Fruit fly (Drosophila melanogaster): ENCODE results near the gene schlank.

Gene schlank

DNA sequence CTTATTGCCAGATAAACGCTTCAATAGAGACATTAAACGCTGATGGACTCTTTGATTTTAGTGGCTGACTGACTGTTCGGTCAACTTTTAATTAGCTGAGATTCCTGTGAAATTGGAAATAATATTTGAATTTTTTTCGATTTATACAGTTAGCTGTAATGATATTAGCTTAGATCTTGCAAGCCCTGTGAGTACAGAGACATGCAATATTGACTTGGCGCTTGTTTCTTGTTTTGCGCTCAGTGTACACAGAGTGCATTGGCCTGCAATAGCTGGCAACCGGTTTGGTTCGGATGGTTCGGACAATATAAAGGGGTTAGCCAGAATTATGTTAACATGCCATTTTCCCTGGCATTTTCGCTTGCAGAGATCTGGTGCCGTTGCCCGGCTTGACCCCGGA, 38.3 kb upstream of the schlank start (continued):
- TF ChIP-seq Sox14 (GFP tag; optimal IDR thresholded peaks at IDR 0.05) = peak; percentile 12
- no peak for TF ChIP-seq CG8319 (GFP tag; optimal IDR thresholded peaks at IDR 0.05)
- TF ChIP-seq CG7368 (GFP tag; optimal IDR thresholded peaks at IDR 0.05) = no peak
- TF ChIP-seq Eip75B (GFP tag; optimal IDR thresholded peaks at IDR 0.05) = peak; percentile 42
- no peak for TF ChIP-seq CG11762 (GFP tag; optimal IDR thresholded peaks at IDR 0.05; ENCODE audit: insufficient read depth)
- TF ChIP-seq esn (GFP tag; optimal IDR thresholded peaks at IDR 0.05) = peak; percentile 65
- TF ChIP-seq CG6792 (GFP tag; optimal IDR thresholded peaks at IDR 0.05) = peak; percentile 25
- peak; percentile 36 for TF ChIP-seq net (GFP tag; optimal IDR thresholded peaks at IDR 0.05)
- 0 out of 3 replicates have a peak, but pooled peaks have one; percentile 9 for TF ChIP-seq eg (GFP tag; IDR thresholded peaks at IDR 0.05)
- TF ChIP-seq cyc (GFP tag; optimal IDR thresholded peaks at IDR 0.05) = peak; percentile 38
- peak; percentile 51 for TF ChIP-seq Lpt (GFP tag; optimal IDR thresholded peaks at IDR 0.05)
- TF ChIP-seq CG11902 (GFP tag; optimal IDR thresholded peaks at IDR 0.05) = peak; percentile 3
- peak; percentile 52 for TF ChIP-seq topi (GFP tag; optimal IDR thresholded peaks at IDR 0.05)
- TF ChIP-seq CG11294 (GFP tag; IDR thresholded peaks at IDR 0.05) = no peak
- TF ChIP-seq Eip93F (GFP tag; optimal IDR thresholded peaks at IDR 0.05) = no peak
- no peak for TF ChIP-seq CG9139 (GFP tag; optimal IDR thresholded peaks at IDR 0.05)
- TF ChIP-seq CG16779 (tag; optimal IDR thresholded peaks at IDR 0.05) = no peak
- no peak for TF ChIP-seq Hr38 (GFP tag; optimal IDR thresholded peaks at IDR 0.05)
- peak; percentile 13 for TF ChIP-seq Ets21C (GFP tag; optimal IDR thresholded peaks at IDR 0.05)
- TF ChIP-seq vri (GFP tag; optimal IDR thresholded peaks at IDR 0.05) = peak; percentile 34
- peak; percentile 84 for TF ChIP-seq Eip78C (GFP tag)
- TF ChIP-seq CG32006 (GFP tag; optimal IDR thresholded peaks at IDR 0.05) = peak; percentile 37
- peak; percentile 22 for TF ChIP-seq Sox102F (GFP tag; optimal IDR thresholded peaks at IDR 0.05)
- peak; percentile 26; the same call in 1 of the 3 replicates for TF ChIP-seq CG6163 (GFP tag; IDR thresholded peaks at IDR 0.05)
- peak; percentile 70 for TF ChIP-seq svp (GFP tag)
- peak; percentile 49 for TF ChIP-seq pdm3 (GFP tag; optimal IDR thresholded peaks at IDR 0.05)

DNA sequence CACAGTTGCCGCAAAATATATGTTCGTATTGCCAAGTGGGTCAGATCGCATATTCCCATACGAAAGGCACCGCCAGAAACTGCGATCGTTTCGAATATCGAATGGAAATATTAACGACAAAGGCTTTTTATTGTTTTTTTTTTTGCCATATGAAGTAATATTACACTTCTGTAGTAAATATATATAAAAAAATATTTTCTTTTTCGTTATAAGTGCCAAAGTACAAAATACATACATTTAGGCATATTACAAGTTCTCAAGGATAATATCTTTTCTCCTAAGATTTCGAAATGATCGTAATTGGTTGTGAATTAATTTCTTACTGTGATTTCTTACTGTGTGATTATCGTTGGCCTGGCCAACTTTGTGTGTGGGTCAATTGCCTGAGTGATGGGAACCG, 37.2 kb upstream of the schlank start:
- TF ChIP-seq CG6792 (GFP tag; optimal IDR thresholded peaks at IDR 0.05) (peak; percentile 30), Eip78C (GFP tag) (peak; percentile 80), CG34406 (GFP tag; optimal IDR thresholded peaks at IDR 0.05) (peak; percentile 31), CG15336 (GFP tag; IDR thresholded peaks at IDR 0.05) (peak; percentile 57), CG8632 (GFP tag; optimal IDR thresholded peaks at IDR 0.05) (peak; percentile 41), CG4318 (GFP tag; optimal IDR thresholded peaks at IDR 0.05) (no peak), CG8119 (GFP tag; IDR thresholded peaks at IDR 0.05) (peak; percentile 60; the same call in 1 of the 3 replicates), CG10669 (GFP tag; optimal IDR thresholded peaks at IDR 0.05) (no peak), eg (GFP tag; IDR thresholded peaks at IDR 0.05) (peak; percentile 26; the same call in 1 of the 3 replicates), dac (GFP tag; optimal IDR thresholded peaks at IDR 0.05) (no peak), CG10631 (GFP tag; optimal IDR thresholded peaks at IDR 0.05) (peak; percentile 44), fd85E (GFP tag; optimal IDR thresholded peaks at IDR 0.05) (no peak), CG32006 (GFP tag; optimal IDR thresholded peaks at IDR 0.05) (peak; percentile 38), CG11902 (GFP tag; optimal IDR thresholded peaks at IDR 0.05) (no peak), OdsH (GFP tag; optimal IDR thresholded peaks at IDR 0.05) (peak; percentile 11), Blimp-1 (GFP tag; optimal IDR thresholded peaks at IDR 0.05) (no peak), CG6854 (GFP tag; optimal IDR thresholded peaks at IDR 0.05) (no peak), salr (GFP tag; optimal IDR thresholded peaks at IDR 0.05) (peak in 1 of 2 experiments; percentile 27), CG3919 (GFP tag; optimal IDR thresholded peaks at IDR 0.05) (peak; percentile 50), Smox (GFP tag; optimal IDR thresholded peaks at IDR 0.05) (peak; percentile 12), Hr4 (GFP tag; optimal IDR thresholded peaks at IDR 0.05) (no peak), esn (GFP tag; optimal IDR thresholded peaks at IDR 0.05) (peak; percentile 25), Met (GFP tag; optimal IDR thresholded peaks at IDR 0.05) (peak; percentile 15), topi (GFP tag; optimal IDR thresholded peaks at IDR 0.05) (peak; percentile 10), Hr38 (GFP tag; optimal IDR thresholded peaks at IDR 0.05) (no peak)

Data from whole organism, prepupa.